Worm (Caenorhabditis elegans): ENCODE data around the gene vps-29.

DNA sequence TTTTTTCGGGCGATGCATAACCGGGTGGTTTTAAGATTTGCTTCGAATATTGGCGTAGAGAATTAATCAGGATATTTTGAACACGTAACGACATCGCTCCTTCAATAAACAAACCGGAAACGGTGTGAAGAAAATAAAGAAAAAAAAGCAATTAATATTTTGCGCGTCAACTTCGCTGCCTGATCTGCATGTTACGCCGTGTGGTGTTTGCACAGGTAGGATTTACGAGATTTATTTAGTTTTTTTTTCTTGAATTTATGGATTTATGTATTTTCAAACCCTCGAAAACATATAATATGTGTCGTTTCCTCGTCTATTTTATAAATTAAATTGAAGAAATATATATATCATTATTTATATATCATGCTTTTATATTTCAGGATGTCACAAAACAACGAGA lies 1.8 kb upstream of the vps-29 start, which contains the start of the genes ZK1128.1 and mett-10:
- TF ChIP-seq snpc-4 (tag; optimal IDR thresholded peaks at IDR 0.05) (no peak), sptf-1 (tag; optimal IDR thresholded peaks at IDR 0.05) (no peak)
